Worm (Caenorhabditis elegans) whole organism, L3 larva: Measurements from ENCODE around the gene T11B7.2.

ENCODE experiments used
- ama-1 ChIP-seq: fragments of 150-350 bp; optimal IDR thresholded peaks from 2 replicates; lab custom pipeline; 2018
- jun-1 ChIP-seq: fragments of 150-350 bp; optimal IDR thresholded peaks from 2 replicates; lab custom pipeline; 2014; ENCODE audit warnings: missing biosample characterization, missing genetic modification reagents, missing genetic modification characterization
- tbx-2 ChIP-seq: sonication (generic microtip); optimal IDR thresholded peaks from 2 replicates; lab custom pipeline; 2016; ENCODE audit warnings: mild to moderate bottlenecking, missing genetic modification characterization, missing compliant biosample characterization

DNA sequence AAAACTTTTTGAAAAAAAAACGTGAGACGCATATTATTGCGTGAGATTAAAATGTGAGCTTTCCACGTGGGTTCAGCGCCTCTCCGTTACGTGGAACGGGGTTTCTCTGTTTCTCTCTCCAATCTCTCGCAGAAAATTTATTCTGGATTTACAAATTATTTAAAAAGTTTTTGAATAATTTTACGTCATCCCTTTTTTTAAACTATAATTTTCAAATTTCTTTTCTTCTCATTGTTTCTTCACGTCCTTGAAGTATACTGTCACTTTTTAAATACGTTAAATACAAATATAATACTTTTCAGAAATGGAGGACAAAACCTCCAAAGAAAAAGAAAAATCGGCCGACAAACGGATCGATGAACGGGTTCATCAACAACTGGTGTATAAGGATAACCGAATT is 16.9 kb downstream of the T11B7.2 start, which contains the start of gene T28C6.7:
- TF ChIP-seq tbx-2 (tag; lab: Kevin White, UChicago) (no peak), ama-1 (lab: Kevin White, UChicago) (no peak), jun-1 (tag; lab: Kevin White, UChicago) (no peak)
